Worm (Caenorhabditis elegans) whole organism, mixed stage, embryonic: ENCODE results near the gene arl-1.
A peak's percentile ranks its signal among the peaks of the same experiment; 100 is the strongest.

ENCODE experiments used
- bed-3 ChIP-seq: fragments of 200-800 bp; sonication (Bioruptor generic); optimal IDR thresholded peaks from 3 replicates; lab custom pipeline; 2018; ENCODE audit warnings: mild to moderate bottlenecking, missing genetic modification characterization, moderate library complexity, missing compliant biosample characterization
- blmp-1 ChIP-seq: fragments of 150-350 bp; optimal IDR thresholded peaks from 2 replicates; lab custom pipeline; 2014; ENCODE audit warnings: missing biosample characterization, missing genetic modification characterization
- ceh-39 ChIP-seq: fragments of 150-350 bp; optimal IDR thresholded peaks from 2 replicates; lab custom pipeline; 2014; ENCODE audit warnings: missing biosample characterization, missing genetic modification characterization
- ceh-43 ChIP-seq: fragments of 200-800 bp; sonication (Bioruptor generic); optimal IDR thresholded peaks from 2 replicates; lab custom pipeline; 2018; ENCODE audit warnings: mild to moderate bottlenecking, missing genetic modification characterization, moderate library complexity, missing compliant biosample characterization
- ceh-83 ChIP-seq: fragments of 200-800 bp; sonication (Bioruptor generic); optimal IDR thresholded peaks from 2 replicates; lab custom pipeline; 2018; ENCODE audit warnings: mild to moderate bottlenecking, missing genetic modification characterization, missing compliant biosample characterization
- ces-1 ChIP-seq: fragments of 150-350 bp; optimal IDR thresholded peaks from 2 replicates; lab custom pipeline; 2014; ENCODE audit warnings: missing biosample characterization, missing genetic modification reagents, missing genetic modification characterization
- cnd-1 ChIP-seq: fragments of 200-800 bp; sonication (Bioruptor generic); optimal IDR thresholded peaks from 2 replicates; lab custom pipeline; 2018; ENCODE audit warnings: mild to moderate bottlenecking, missing genetic modification characterization, missing compliant biosample characterization
- drap-1 ChIP-seq: fragments of 200-800 bp; sonication (Bioruptor generic); optimal IDR thresholded peaks from 3 replicates; lab custom pipeline; 2018; ENCODE audit warnings: mild to moderate bottlenecking, missing genetic modification characterization, missing compliant biosample characterization
- elt-1 ChIP-seq: sonication (generic microtip); optimal IDR thresholded peaks from 2 replicates; lab custom pipeline; 2017; ENCODE audit warnings: missing genetic modification characterization, mild to moderate bottlenecking, missing compliant biosample characterization, antibody characterized with exemption, moderate library complexity, borderline replicate concordance; ENCODE audit not compliant: insufficient read depth
- elt-3 ChIP-seq: fragments of 150-350 bp; optimal IDR thresholded peaks from 2 replicates; lab custom pipeline; 2014; ENCODE audit warnings: missing biosample characterization, missing genetic modification characterization
- flh-1 ChIP-seq: fragments of 200-800 bp; sonication (Bioruptor generic); optimal IDR thresholded peaks from 2 replicates; lab custom pipeline; 2018; ENCODE audit warnings: mild to moderate bottlenecking, missing genetic modification characterization, moderate library complexity, missing compliant biosample characterization
- ham-2 ChIP-seq: fragments of 200-800 bp; sonication (Bioruptor generic); optimal IDR thresholded peaks from 2 replicates; lab custom pipeline; 2018; ENCODE audit warnings: mild to moderate bottlenecking, missing genetic modification characterization, missing compliant biosample characterization
- hlh-1 ChIP-seq: fragments of 150-350 bp; optimal IDR thresholded peaks from 2 replicates; lab custom pipeline; 2014; ENCODE audit warnings: missing biosample characterization, missing genetic modification reagents, missing genetic modification characterization
- lin-13 ChIP-seq: fragments of 150-350 bp; optimal IDR thresholded peaks from 2 replicates; lab custom pipeline; 2014; ENCODE audit warnings: missing biosample characterization, missing genetic modification characterization
- lin-32 ChIP-seq: fragments of 200-800 bp; sonication (Bioruptor generic); optimal IDR thresholded peaks from 2 replicates; lab custom pipeline; 2018; ENCODE audit warnings: mild to moderate bottlenecking, missing genetic modification characterization, missing compliant biosample characterization
- lsy-2 ChIP-seq: fragments of 150-350 bp; optimal IDR thresholded peaks from 2 replicates; lab custom pipeline; 2014; ENCODE audit warnings: missing biosample characterization, missing genetic modification characterization
- mab-5 ChIP-seq: fragments of 150-350 bp; optimal IDR thresholded peaks from 2 replicates; lab custom pipeline; 2014; ENCODE audit warnings: missing biosample characterization, missing genetic modification characterization
- mep-1 ChIP-seq: fragments of 150-350 bp; optimal IDR thresholded peaks from 2 replicates; lab custom pipeline; 2017; ENCODE audit warnings: missing biosample characterization, missing genetic modification reagents, missing genetic modification characterization, inconsistent platforms
- mls-2 ChIP-seq: sonication (generic microtip); optimal IDR thresholded peaks from 2 replicates; lab custom pipeline; 2016; ENCODE audit warnings: mild to moderate bottlenecking, missing genetic modification characterization, moderate library complexity, missing compliant biosample characterization
- nhr-12 ChIP-seq: fragments of 150-350 bp; optimal IDR thresholded peaks from 2 replicates; lab custom pipeline; 2014; ENCODE audit warnings: missing biosample characterization, missing genetic modification characterization
- nhr-237 ChIP-seq: fragments of 150-350 bp; optimal IDR thresholded peaks from 2 replicates; lab custom pipeline; 2014; ENCODE audit warnings: missing biosample characterization, missing genetic modification characterization
- nhr-28 ChIP-seq: fragments of 150-350 bp; optimal IDR thresholded peaks from 2 replicates; lab custom pipeline; 2014; ENCODE audit warnings: missing biosample characterization, missing genetic modification characterization
- nhr-76 ChIP-seq: sonication (generic microtip); optimal IDR thresholded peaks from 2 replicates; lab custom pipeline; 2017; ENCODE audit warnings: missing biosample characterization, missing genetic modification characterization
- pha-4 ChIP-seq: fragments of 150-350 bp; optimal IDR thresholded peaks from 2 replicates; lab custom pipeline; 2018; ENCODE audit warnings: missing biosample characterization, missing genetic modification reagents, missing genetic modification characterization
- sem-2 ChIP-seq: fragments of 200-800 bp; sonication (Bioruptor generic); optimal IDR thresholded peaks from 2 replicates; lab custom pipeline; 2018; ENCODE audit warnings: mild to moderate bottlenecking, missing genetic modification characterization, missing compliant biosample characterization
- snpc-4 ChIP-seq: fragments of 150-350 bp; optimal IDR thresholded peaks from 2 replicates; lab custom pipeline; 2014; ENCODE audit warnings: missing biosample characterization, missing genetic modification characterization
- sptf-1 ChIP-seq: sonication (generic microtip); optimal IDR thresholded peaks from 2 replicates; lab custom pipeline; 2017; ENCODE audit warnings: mild to moderate bottlenecking, missing genetic modification characterization, moderate library complexity, missing compliant biosample characterization
- tbx-8 ChIP-seq: fragments of 200-800 bp; sonication (Bioruptor generic); optimal IDR thresholded peaks from 2 replicates; lab custom pipeline; 2018; ENCODE audit warnings: mild to moderate bottlenecking, missing genetic modification characterization, moderate library complexity, missing compliant biosample characterization
- unc-120 ChIP-seq: sonication (generic microtip); optimal IDR thresholded peaks from 2 replicates; lab custom pipeline; 2017; ENCODE audit warnings: missing genetic modification characterization, missing compliant biosample characterization; ENCODE audit not compliant: poor library complexity, severe bottlenecking
- unc-39 ChIP-seq: fragments of 150-350 bp; optimal IDR thresholded peaks from 2 replicates; lab custom pipeline; 2014; ENCODE audit warnings: missing biosample characterization, missing genetic modification characterization
- unc-62 ChIP-seq: fragments of 150-350 bp; optimal IDR thresholded peaks from 2 replicates; lab custom pipeline; 2014; ENCODE audit warnings: missing biosample characterization, missing genetic modification reagents, missing genetic modification characterization
- zip-8 ChIP-seq: fragments of 150-350 bp; optimal IDR thresholded peaks from 2 replicates; lab custom pipeline; 2014; ENCODE audit warnings: missing biosample characterization, missing genetic modification characterization
- ztf-11 ChIP-seq: fragments of 150-350 bp; optimal IDR thresholded peaks from 2 replicates; lab custom pipeline; 2014; ENCODE audit warnings: missing biosample characterization, missing genetic modification characterization

The arl-1 gene

ce11 chrII:8546975-8547374, 34.8 kb upstream of the arl-1 start (continued):
- no peak for TF ChIP-seq ceh-39 (tag; lab: Kevin White, UChicago)
- TF ChIP-seq elt-1: no peak
- no peak for TF ChIP-seq elt-3 (tag; lab: Kevin White, UChicago)
- TF ChIP-seq unc-120 (tag; lab: Kevin White, UChicago): peak; percentile 68
- TF ChIP-seq, all 35 proteins: peak for 20

ce11 chrII:8551100-8551499, 30.7 kb upstream of the arl-1 start:
- TF ChIP-seq ces-1 (GFP tag; lab: Kevin White, UChicago) (peak; percentile 73), cnd-1 (tag; lab: Kevin White, UChicago) (no peak), sptf-1 (tag; lab: Kevin White, UChicago) (no peak)

- TF ChIP-seq drap-1 (GFP tag; lab: Kevin White, UChicago) (no peak), sptf-1 (tag; lab: Kevin White, UChicago) (no peak), mls-2 (tag; lab: Kevin White, UChicago) (no peak), unc-120 (tag; lab: Kevin White, UChicago) (no peak), pha-4 (no peak), elt-3 (tag; lab: Kevin White, UChicago) (no peak), mep-1 (tag; lab: Kevin White, UChicago) (no peak), hlh-1 (tag; lab: Kevin White, UChicago) (no peak)
Observed at ce11 chrII:8554568-8554967, 27.2 kb upstream of the arl-1 start.

ce11 chrII:8556166-8556565, 25.6 kb upstream of the arl-1 start, which contains the start of gene glb-27:
TSS of gene glb-27 (minus strand) at chrII:8556266.
- TF ChIP-seq nhr-12 (tag; lab: Kevin White, UChicago) (no peak), elt-1 (no peak), ces-1 (GFP tag; lab: Kevin White, UChicago) (no peak), pha-4 (no peak), nhr-237 (no peak), unc-120 (tag; lab: Kevin White, UChicago) (no peak), ceh-39 (tag; lab: Kevin White, UChicago) (no peak), nhr-76 (no peak), lin-32 (no peak), ceh-83 (GFP tag; lab: Kevin White, UChicago) (no peak), ceh-43 (GFP tag; lab: Kevin White, UChicago) (no peak), nhr-28 (tag; lab: Kevin White, UChicago) (no peak), ham-2 (GFP tag; lab: Kevin White, UChicago) (no peak), flh-1 (GFP tag; lab: Kevin White, UChicago) (no peak), ztf-11 (tag; lab: Kevin White, UChicago) (no peak), zip-8 (no peak), tbx-8 (GFP tag; lab: Kevin White, UChicago) (no peak), unc-39 (tag; lab: Kevin White, UChicago) (no peak)

ce11 chrII:8559188-8559587, 22.6 kb upstream of the arl-1 start:
- no peak for TF ChIP-seq cnd-1 (tag; lab: Kevin White, UChicago)
- no peak for TF ChIP-seq elt-3 (tag; lab: Kevin White, UChicago)
- no peak for TF ChIP-seq mab-5 (tag; lab: Kevin White, UChicago)
- no peak for TF ChIP-seq nhr-28 (tag; lab: Kevin White, UChicago)
- TF ChIP-seq ces-1 (GFP tag; lab: Kevin White, UChicago): peak; percentile 96
- no peak for TF ChIP-seq drap-1 (GFP tag; lab: Kevin White, UChicago)
- no peak for TF ChIP-seq ham-2 (GFP tag; lab: Kevin White, UChicago)
- TF ChIP-seq hlh-1 (tag; lab: Kevin White, UChicago): no peak
- TF ChIP-seq, all 35 proteins: peak for 1

ce11 chrII:8561227-8561626, 20.6 kb upstream of the arl-1 start, which contains the start of gene iff-2:
TSS of gene iff-2 (minus strand) at chrII:8561367.
- TF ChIP-seq ceh-39 (tag; lab: Kevin White, UChicago): peak; percentile 99
- TF ChIP-seq sptf-1 (tag; lab: Kevin White, UChicago): peak; percentile 91
- peak; percentile 72 for TF ChIP-seq ces-1 (GFP tag; lab: Kevin White, UChicago)
- no peak for TF ChIP-seq flh-1 (GFP tag; lab: Kevin White, UChicago)
- TF ChIP-seq elt-3 (tag; lab: Kevin White, UChicago): peak; percentile 87
- TF ChIP-seq unc-39 (tag; lab: Kevin White, UChicago): peak; percentile 59
- TF ChIP-seq nhr-12 (tag; lab: Kevin White, UChicago): peak; percentile 73
- TF ChIP-seq unc-62: peak; percentile 85
- peak; percentile 98 for TF ChIP-seq nhr-237
- TF ChIP-seq bed-3 (GFP tag; lab: Kevin White, UChicago): peak; percentile 46
- peak; percentile 91 for TF ChIP-seq hlh-1 (tag; lab: Kevin White, UChicago)
- no peak for TF ChIP-seq blmp-1 (tag; lab: Kevin White, UChicago)
- TF ChIP-seq cnd-1 (tag; lab: Kevin White, UChicago): peak; percentile 88
- peak; percentile 59 for TF ChIP-seq lin-32
- TF ChIP-seq unc-120 (tag; lab: Kevin White, UChicago): peak; percentile 95
- peak; percentile 93 for TF ChIP-seq lsy-2 (tag; lab: Kevin White, UChicago)
- TF ChIP-seq zip-8: peak; percentile 61
- peak; percentile 21 for TF ChIP-seq sem-2 (GFP tag; lab: Kevin White, UChicago)
- peak; percentile 6 for TF ChIP-seq elt-1
- TF ChIP-seq snpc-4 (tag; lab: Kevin White, UChicago): no peak
- TF ChIP-seq lin-13 (tag; lab: Kevin White, UChicago): peak; percentile 99
- TF ChIP-seq nhr-28 (tag; lab: Kevin White, UChicago): peak; percentile 48
- TF ChIP-seq mep-1 (tag; lab: Kevin White, UChicago): peak; percentile 100
- TF ChIP-seq ztf-11 (tag; lab: Kevin White, UChicago): peak; percentile 72
- peak; percentile 78 for TF ChIP-seq ceh-83 (GFP tag; lab: Kevin White, UChicago)
- peak; percentile 81 for TF ChIP-seq mls-2 (tag; lab: Kevin White, UChicago)
- TF ChIP-seq pha-4: peak; percentile 100
- peak; percentile 33 for TF ChIP-seq mab-5 (tag; lab: Kevin White, UChicago)
- TF ChIP-seq ceh-43 (GFP tag; lab: Kevin White, UChicago): peak; percentile 64
- TF ChIP-seq drap-1 (GFP tag; lab: Kevin White, UChicago): peak; percentile 92
- TF ChIP-seq nhr-76: peak; percentile 34
- peak; percentile 69 for TF ChIP-seq ham-2 (GFP tag; lab: Kevin White, UChicago)
